Worm (Caenorhabditis elegans) whole organism, early embryonic: ENCODE measurements around the gene wht-2.

ENCODE experiments used
- B0310.2 ChIP-seq: sonication (generic microtip); optimal IDR thresholded peaks from 2 replicates; lab custom pipeline; 2016; ENCODE audit warnings: mild to moderate bottlenecking, missing genetic modification characterization, missing compliant biosample characterization
- aly-1 ChIP-seq: sonication (generic microtip); optimal IDR thresholded peaks from 2 replicates; lab custom pipeline; 2016; ENCODE audit warnings: missing genetic modification characterization, missing compliant biosample characterization
- ama-1 ChIP-seq: fragments of 150-350 bp; optimal IDR thresholded peaks from 2 replicates; lab custom pipeline; 2014
- ceh-36 ChIP-seq: sonication (generic microtip); optimal IDR thresholded peaks from 2 replicates; lab custom pipeline; 2016; ENCODE audit warnings: missing genetic modification characterization, inconsistent platforms, missing compliant biosample characterization
- ets-7 ChIP-seq: sonication (generic microtip); optimal IDR thresholded peaks from 2 replicates; lab custom pipeline; 2016; ENCODE audit warnings: missing genotype, missing genetic modification characterization, missing compliant biosample characterization
- flt-1 ChIP-seq: fragments of 200-800 bp; sonication (Bioruptor generic); IDR thresholded peaks from 2 replicates; pipeline ENCODE4 v1.3.6; 2022; ENCODE audit warnings: missing genetic modification characterization, missing compliant biosample characterization
- hmbx-1 ChIP-seq: sonication (generic microtip); optimal IDR thresholded peaks from 2 replicates; lab custom pipeline; 2016; ENCODE audit warnings: mild to moderate bottlenecking, missing genetic modification characterization, missing compliant biosample characterization
- hmg-4 ChIP-seq: fragments of 200-800 bp; sonication (Bioruptor generic); optimal IDR thresholded peaks from 2 replicates; lab custom pipeline; 2018; ENCODE audit warnings: mild to moderate bottlenecking, missing genetic modification characterization, missing compliant biosample characterization
- hnd-1 ChIP-seq: sonication (generic microtip); optimal IDR thresholded peaks from 2 replicates; lab custom pipeline; 2016; ENCODE audit warnings: missing genetic modification characterization, missing compliant biosample characterization
- sea-1 ChIP-seq: fragments of 200-800 bp; sonication (Bioruptor generic); conservative IDR thresholded peaks from 2 replicates; pipeline ENCODE4 v1.3.6; 2022; ENCODE audit warnings: missing genetic modification characterization, missing compliant biosample characterization
- tbx-11 ChIP-seq: fragments of 200-800 bp; sonication (Bioruptor generic); IDR thresholded peaks from 2 replicates; pipeline ENCODE4 v1.3.6; 2022; ENCODE audit warnings: missing genetic modification characterization, missing compliant biosample characterization
- tra-4 ChIP-seq: sonication (generic microtip); optimal IDR thresholded peaks from 2 replicates; lab custom pipeline; 2017; ENCODE audit warnings: missing genetic modification characterization, missing compliant biosample characterization

ce11 chrIV:11461335-11461734, 8.9 kb upstream of the wht-2 start:
- TF ChIP-seq ama-1 (lab: Kevin White, UChicago) (no peak), flt-1 (GFP tag; lab: Robert Waterston, UW) (no peak), ceh-36 (tag; lab: Kevin White, UChicago) (no peak), ets-7 (tag; lab: Kevin White, UChicago) (no peak), sea-1 (GFP tag; lab: Robert Waterston, UW) (no peak), hmg-4 (GFP tag; lab: Kevin White, UChicago) (no peak), hmbx-1 (tag; lab: Kevin White, UChicago) (no peak), aly-1 (tag; lab: Kevin White, UChicago) (no peak), hnd-1 (tag; lab: Kevin White, UChicago) (no peak), tra-4 (no peak), tbx-11 (GFP tag; lab: Robert Waterston, UW) (no peak), B0310.2 (tag; lab: Kevin White, UChicago) (no peak)
